Worm (Caenorhabditis elegans): ENCODE data around the gene enpl-1.

- TF ChIP-seq pqm-1 (tag; optimal IDR thresholded peaks at IDR 0.05), result no peak
- no peak for TF ChIP-seq hmg-1.1 (GFP tag; IDR thresholded peaks at IDR 0.05)
- TF ChIP-seq nhr-237 (tag; optimal IDR thresholded peaks at IDR 0.05), result no peak
- TF ChIP-seq daf-8 (GFP tag; IDR thresholded peaks at IDR 0.05), result no peak
Measured at ce11 chrIV:11094052-11094451, 25.0 kb upstream of the enpl-1 start.
